Worm (Caenorhabditis elegans) whole organism, L3 larva: ENCODE measurements around the gene str-99.

ENCODE experiments used
- nhr-25 ChIP-seq: sonication (generic microtip); optimal IDR thresholded peaks from 2 replicates; lab custom pipeline; 2017; ENCODE audit warnings: missing biosample characterization, missing genetic modification characterization
- nhr-77 ChIP-seq: fragments of 150-350 bp; optimal IDR thresholded peaks from 2 replicates; lab custom pipeline; 2014; ENCODE audit warnings: missing biosample characterization, missing genetic modification characterization
- unc-62 ChIP-seq: fragments of 150-350 bp; sonication (generic microtip); optimal IDR thresholded peaks from 4 replicates; lab custom pipeline; 2014; ENCODE audit warnings: missing biosample characterization, missing genetic modification reagents, missing genetic modification characterization

- TF ChIP-seq nhr-25 (tag; lab: Kevin White, UChicago) = no peak
- TF ChIP-seq nhr-77 (tag; lab: Kevin White, UChicago) = no peak
- no peak for TF ChIP-seq unc-62 (GFP tag; lab: Kevin White, UChicago)
These were observed 15.2 kb downstream of the str-99 start, which contains the start of gene fbxa-88 for ce11 chrV:16143066-16143581.
